Fruit fly (Drosophila melanogaster) whole organism, pupa: ENCODE measurements around the gene Tango2.

Experiments used
- CG10348 ChIP-seq: fragments of 200-800 bp; sonication (Bioruptor generic); IDR thresholded peaks from 2 replicates; pipeline ENCODE4 v1.3.6; 2022; ENCODE audit warnings: missing biosample characterization, missing genetic modification characterization
- CG12605 ChIP-seq: fragments of 200-800 bp; sonication (Bioruptor generic); IDR thresholded peaks from 2 replicates; pipeline ENCODE4 v1.3.6; 2022; ENCODE audit warnings: missing biosample characterization, missing genetic modification characterization
- CG13204 ChIP-seq: fragments of 200-800 bp; sonication (Bioruptor generic); optimal IDR thresholded peaks from 2 replicates; lab custom pipeline; 2018; ENCODE audit warnings: missing biosample characterization, mild to moderate bottlenecking, missing genetic modification characterization, moderate library complexity
- CG14655 ChIP-seq: fragments of 200-800 bp; sonication (Bioruptor generic); optimal IDR thresholded peaks from 3 replicates; lab custom pipeline; 2017; ENCODE audit warnings: mild to moderate bottlenecking, missing biosample characterization, missing genetic modification reagents, missing genetic modification characterization
- CG15710 ChIP-seq: fragments of 200-800 bp; sonication (Bioruptor generic); optimal IDR thresholded peaks from 2 replicates; lab custom pipeline; 2018; ENCODE audit warnings: missing biosample characterization, mild to moderate bottlenecking, missing genetic modification characterization, moderate library complexity
- CG17806 ChIP-seq: fragments of 200-800 bp; sonication (Bioruptor generic); optimal IDR thresholded peaks from 2 replicates; lab custom pipeline; 2018; ENCODE audit warnings: missing biosample characterization, mild to moderate bottlenecking, missing genetic modification characterization, moderate library complexity
- CG32121 ChIP-seq: fragments of 200-800 bp; sonication (Bioruptor generic); IDR thresholded peaks from 2 replicates; pipeline ENCODE4 v1.3.6; 2022; ENCODE audit warnings: missing biosample characterization, missing genetic modification characterization
- CG34367 ChIP-seq: fragments of 200-800 bp; sonication (Bioruptor generic); optimal IDR thresholded peaks from 2 replicates; lab custom pipeline; 2018; ENCODE audit warnings: missing biosample characterization, mild to moderate bottlenecking, missing genetic modification characterization
- CG4496 ChIP-seq: fragments of 200-800 bp; sonication (Bioruptor generic); IDR thresholded peaks from 3 replicates; pipeline ENCODE4 v1.3.6; 2022; ENCODE audit warnings: missing biosample characterization, missing genetic modification characterization
- CG8159 ChIP-seq: fragments of 200-800 bp; sonication (Bioruptor generic); optimal IDR thresholded peaks from 3 replicates; lab custom pipeline; 2018; ENCODE audit warnings: missing biosample characterization, mild to moderate bottlenecking, missing genetic modification characterization, moderate library complexity
- CG8301 ChIP-seq: fragments of 200-800 bp; sonication (Bioruptor generic); optimal IDR thresholded peaks from 2 replicates; lab custom pipeline; 2018; ENCODE audit warnings: missing biosample characterization, mild to moderate bottlenecking, missing genetic modification characterization
- CG9948 ChIP-seq: fragments of 200-800 bp; sonication (Bioruptor generic); optimal IDR thresholded peaks from 2 replicates; lab custom pipeline; 2018; ENCODE audit warnings: missing biosample characterization, mild to moderate bottlenecking, missing genetic modification characterization, moderate library complexity
- D1 ChIP-seq: fragments of 200-800 bp; sonication (Bioruptor generic); optimal IDR thresholded peaks from 2 replicates; lab custom pipeline; 2018; ENCODE audit warnings: missing biosample characterization, mild to moderate bottlenecking, missing genetic modification characterization, moderate library complexity
- EcR ChIP-seq: fragments of 200-800 bp; sonication (Bioruptor generic); optimal IDR thresholded peaks from 3 replicates; lab custom pipeline; 2019; ENCODE audit warnings: missing biosample characterization, missing genetic modification characterization, mild to moderate bottlenecking, moderate library complexity, missing genetic modification reagents
- Ets98B ChIP-seq: fragments of 200-800 bp; sonication (Bioruptor generic); IDR thresholded peaks from 2 replicates; pipeline ENCODE4 v1.3.6; 2022; ENCODE audit warnings: missing biosample characterization, missing genetic modification characterization
- Pif1A ChIP-seq: fragments of 200-800 bp; sonication (Bioruptor generic); optimal IDR thresholded peaks from 3 replicates; lab custom pipeline; 2016; ENCODE audit warnings: missing biosample characterization, missing genetic modification characterization
- Pif1B ChIP-seq: fragments of 200-800 bp; sonication (Bioruptor generic); optimal IDR thresholded peaks from 3 replicates; lab custom pipeline; 2016; ENCODE audit warnings: missing biosample characterization, missing genetic modification characterization
- Snoo ChIP-seq: fragments of 200-800 bp; sonication (Bioruptor generic); optimal IDR thresholded peaks from 3 replicates; lab custom pipeline; 2017; ENCODE audit warnings: missing biosample characterization, mild to moderate bottlenecking, missing genetic modification characterization, inconsistent platforms
- fd96Ca ChIP-seq: fragments of 200-800 bp; sonication (Bioruptor generic); IDR thresholded peaks from 3 replicates; pipeline ENCODE4 v1.3.6; 2022; ENCODE audit warnings: missing biosample characterization, missing genetic modification characterization
- gl ChIP-seq: fragments of 200-800 bp; sonication (Bioruptor generic); optimal IDR thresholded peaks from 2 replicates; lab custom pipeline; 2018; ENCODE audit warnings: missing biosample characterization, mild to moderate bottlenecking, missing genetic modification characterization
- rn ChIP-seq: fragments of 200-800 bp; sonication (Bioruptor generic); IDR thresholded peaks from 2 replicates; pipeline ENCODE4 v1.3.6; 2022; ENCODE audit warnings: missing biosample characterization, missing genetic modification characterization

The Tango2 gene

DNA sequence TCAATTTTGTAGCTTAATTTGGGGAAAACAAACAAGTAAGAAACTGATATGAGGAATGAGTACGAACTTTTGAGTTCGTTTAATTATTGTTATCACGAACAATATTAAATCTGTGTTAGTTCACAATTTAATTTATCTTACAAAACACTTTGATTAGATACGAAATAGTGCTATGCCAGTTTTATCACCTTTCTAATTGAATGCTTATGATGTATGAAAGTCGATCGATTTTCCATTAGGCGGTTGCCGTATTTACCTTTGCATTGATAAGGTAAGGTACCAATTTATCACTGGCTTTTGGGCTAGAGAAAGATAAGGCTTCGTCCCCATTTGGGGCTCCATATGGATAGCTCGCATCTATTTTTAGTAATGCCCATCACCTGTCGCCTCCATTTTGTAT is 37.5 kb upstream of the Tango2 start:
- TF ChIP-seq CG17806 (tag; lab: Kevin White, UChicago) (no peak), CG12605 (GFP tag; lab: Robert Waterston, UW) (no peak), CG4496 (GFP tag; lab: Robert Waterston, UW) (no peak), Ets98B (GFP tag; lab: Robert Waterston, UW) (no peak), Pif1B (GFP tag; lab: Kevin White, UChicago) (no peak), CG10348 (GFP tag; lab: Robert Waterston, UW) (no peak), CG14655 (GFP tag; lab: Kevin White, UChicago) (no peak)

DNA sequence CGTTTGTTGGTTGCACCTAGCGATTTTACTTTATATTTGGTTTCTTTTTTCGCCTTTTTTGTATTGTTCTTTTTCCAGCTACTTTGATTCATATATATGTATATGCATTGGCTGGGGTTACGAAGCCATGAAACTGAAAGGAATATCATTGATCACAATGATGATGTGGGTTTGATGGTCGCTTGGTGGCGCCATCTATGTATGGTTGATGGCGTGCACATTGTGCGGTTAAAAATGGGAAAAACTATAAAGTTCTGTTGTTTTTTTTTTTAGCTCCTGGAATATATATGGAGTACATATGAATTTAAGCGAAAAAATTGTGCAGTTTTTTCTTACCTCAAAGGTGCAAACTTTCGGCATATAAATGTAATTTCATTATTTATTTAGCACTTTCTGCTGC is 29.9 kb upstream of the Tango2 start:
- TF ChIP-seq fd96Ca: no peak
- no peak for TF ChIP-seq CG8159 (tag; lab: Kevin White, UChicago)
- no peak for TF ChIP-seq CG32121 (GFP tag; lab: Robert Waterston, UW)
- TF ChIP-seq, all 21 proteins: peak for 0

DNA sequence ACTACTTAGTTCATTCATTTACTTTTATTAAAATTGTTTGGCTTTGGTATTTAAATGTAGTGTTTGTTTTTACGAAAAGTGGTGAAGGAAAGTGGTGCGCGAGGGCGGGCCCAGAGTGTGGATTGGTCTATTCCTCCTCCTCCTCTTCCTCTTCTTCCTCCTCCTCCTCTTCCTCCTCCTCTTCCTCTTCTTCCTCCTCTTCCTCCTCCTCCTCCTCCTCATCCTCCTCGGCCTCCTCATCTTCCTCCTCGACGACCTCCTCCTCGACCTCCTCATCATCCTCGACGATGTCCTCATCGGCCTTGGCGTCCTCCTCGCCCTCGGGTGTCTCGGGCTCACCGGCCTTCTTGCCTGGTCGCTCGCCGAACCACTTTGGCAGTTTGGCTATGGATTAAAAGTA is 23.1 kb upstream of the Tango2 start:
- no peak for TF ChIP-seq CG15710 (tag; lab: Kevin White, UChicago)
- no peak for TF ChIP-seq gl (tag; lab: Kevin White, UChicago)
- TF ChIP-seq CG10348 (GFP tag; lab: Robert Waterston, UW): no peak

DNA sequence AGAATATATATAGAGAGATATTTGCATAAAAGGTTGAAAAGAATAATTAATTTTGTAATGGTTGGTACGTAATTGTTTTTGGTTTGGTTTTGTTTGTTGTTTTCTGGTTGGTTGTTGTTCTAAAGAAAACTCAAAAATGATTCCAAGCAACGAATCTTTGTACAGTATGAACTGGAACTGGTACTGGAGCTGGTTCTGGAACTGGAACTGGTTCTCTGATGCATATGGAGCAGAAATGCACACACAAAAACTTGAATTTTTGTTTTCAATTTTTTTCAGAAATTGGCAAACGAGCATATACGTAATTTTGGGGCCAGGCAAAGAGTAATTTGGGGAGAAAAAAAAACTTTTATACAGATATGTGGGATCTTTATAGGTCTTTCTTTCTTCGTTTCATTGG is 19.0 kb upstream of the Tango2 start:
- no peak for TF ChIP-seq CG34367 (tag; lab: Kevin White, UChicago)

DNA sequence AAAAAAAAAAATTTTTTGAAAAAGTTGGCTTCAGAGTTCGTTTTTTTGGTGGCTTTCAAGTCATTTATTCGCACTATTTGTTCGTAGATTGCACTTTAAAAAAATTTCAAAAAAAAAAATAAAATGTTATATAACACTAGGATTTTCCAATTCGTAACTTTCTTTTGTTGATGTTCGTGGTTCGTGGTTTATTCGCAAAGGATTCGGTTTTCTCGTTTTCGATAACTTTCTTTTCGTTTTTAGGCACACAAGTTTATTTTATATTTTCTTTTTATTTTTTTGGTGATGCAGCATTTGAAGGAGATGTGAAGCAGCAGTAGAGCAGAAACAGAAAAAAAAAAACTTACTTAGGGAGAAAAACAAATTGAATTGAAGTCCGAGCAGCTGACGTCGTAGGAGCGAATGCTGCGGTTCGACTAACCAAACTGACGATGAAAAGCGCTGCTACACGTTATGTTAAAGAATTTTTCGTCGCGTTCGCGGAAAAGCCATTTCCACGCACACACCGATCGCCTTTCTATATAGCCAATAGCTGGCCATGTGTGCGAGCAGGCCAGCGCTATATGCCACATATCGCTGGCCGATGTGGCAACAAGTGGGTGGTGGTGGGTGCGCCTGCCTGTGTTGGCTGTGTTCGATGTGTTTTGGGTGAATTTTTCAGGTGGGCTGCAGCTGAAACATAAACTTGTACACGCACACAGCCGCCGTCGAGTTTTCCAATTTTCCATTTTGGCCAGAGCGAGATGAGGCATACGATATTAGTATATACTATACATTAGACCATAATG is 14.5 kb upstream of the Tango2 start, which contains the start of gene up:
TSS of gene up (minus strand) at position 508 of the 788 bp plus-strand sequence.
- peak; percentile 23; the same call in 1 of the 2 replicates for TF ChIP-seq CG32121 (GFP tag; lab: Robert Waterston, UW)
- no peak for TF ChIP-seq CG4496 (GFP tag; lab: Robert Waterston, UW)

DNA sequence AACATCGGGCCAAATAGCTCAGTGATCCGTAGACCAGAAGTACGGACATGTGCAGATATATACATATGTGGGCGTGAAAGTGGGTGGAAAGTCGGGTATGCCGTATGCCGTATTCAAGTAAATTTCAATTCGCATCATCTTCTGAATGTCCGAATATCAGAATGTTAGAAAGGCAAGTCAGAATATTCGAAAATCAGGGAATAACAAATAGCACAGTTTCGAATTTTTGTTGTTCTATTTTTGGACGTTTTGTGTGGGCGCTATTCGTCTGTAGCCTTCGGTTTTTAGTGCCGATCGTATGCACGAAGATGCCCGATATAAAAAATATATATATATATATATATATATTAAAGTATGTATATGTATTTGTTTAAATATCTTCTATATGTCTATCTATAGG is 12.3 kb upstream of the Tango2 start:
- TF ChIP-seq CG8301: no peak
- no peak for TF ChIP-seq CG13204 (GFP tag; lab: Kevin White, UChicago)
- TF ChIP-seq Snoo (tag; lab: Kevin White, UChicago): no peak
- no peak for TF ChIP-seq CG32121 (GFP tag; lab: Robert Waterston, UW)
- no peak for TF ChIP-seq CG15710 (tag; lab: Kevin White, UChicago)
- no peak for TF ChIP-seq CG14655 (GFP tag; lab: Kevin White, UChicago)
- no peak for TF ChIP-seq CG34367 (tag; lab: Kevin White, UChicago)
- no peak for TF ChIP-seq CG12605 (GFP tag; lab: Robert Waterston, UW)
- no peak for TF ChIP-seq Ets98B (GFP tag; lab: Robert Waterston, UW)
- TF ChIP-seq CG17806 (tag; lab: Kevin White, UChicago): no peak
- no peak for TF ChIP-seq Pif1B (GFP tag; lab: Kevin White, UChicago)
- no peak for TF ChIP-seq fd96Ca
- TF ChIP-seq CG9948 (tag; lab: Kevin White, UChicago): no peak
- TF ChIP-seq CG8159 (tag; lab: Kevin White, UChicago): no peak
- no peak for TF ChIP-seq rn (GFP tag; lab: Robert Waterston, UW)

DNA sequence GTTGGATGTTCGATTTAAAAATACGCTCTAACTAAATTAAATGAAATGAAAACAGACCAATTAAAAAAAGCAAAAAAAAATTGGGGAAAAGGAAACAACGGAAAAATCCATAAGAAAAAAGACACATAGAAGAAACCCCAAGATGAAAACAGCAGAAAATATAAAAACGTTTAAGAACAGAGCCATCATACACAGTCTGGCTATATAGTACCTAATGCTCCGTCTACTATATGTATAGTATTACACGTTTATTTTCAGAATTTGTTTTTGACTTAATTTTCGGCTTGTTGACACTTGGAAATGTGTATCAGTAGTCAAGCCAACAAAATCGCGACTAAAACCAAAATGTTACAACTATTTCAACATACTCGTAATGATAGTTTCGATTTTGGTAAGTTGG is 11.4 kb upstream of the Tango2 start, which contains the start of gene CG11178:
TSS of gene CG11178 (plus strand) at position 301 of the 400 bp plus-strand sequence.
- TF ChIP-seq gl (tag; lab: Kevin White, UChicago) (no peak), CG32121 (GFP tag; lab: Robert Waterston, UW) (no peak), fd96Ca (no peak), CG34367 (tag; lab: Kevin White, UChicago) (no peak), CG8159 (tag; lab: Kevin White, UChicago) (no peak), CG13204 (GFP tag; lab: Kevin White, UChicago) (no peak), D1 (no peak), Ets98B (GFP tag; lab: Robert Waterston, UW) (no peak), CG4496 (GFP tag; lab: Robert Waterston, UW) (no peak), Pif1A (no peak), CG8301 (no peak), Snoo (tag; lab: Kevin White, UChicago) (no peak), CG15710 (tag; lab: Kevin White, UChicago) (no peak), rn (GFP tag; lab: Robert Waterston, UW) (no peak), CG9948 (tag; lab: Kevin White, UChicago) (no peak), CG14655 (GFP tag; lab: Kevin White, UChicago) (no peak), CG10348 (GFP tag; lab: Robert Waterston, UW) (no peak), EcR (GFP tag; lab: Kevin White, UChicago) (no peak), CG17806 (tag; lab: Kevin White, UChicago) (no peak), Pif1B (GFP tag; lab: Kevin White, UChicago) (no peak)
